Worm (Caenorhabditis elegans) whole organism, late embryonic: ENCODE measurements around the gene K12H6.9.
"Not testable (repeated sequence)": the region's sequence is repeated elsewhere in the genome, so short reads cannot be mapped to it uniquely, and the experiment has no call there.

ENCODE experiments used
- C08G9.2 ChIP-seq: sonication (generic microtip); optimal IDR thresholded peaks from 2 replicates; lab custom pipeline; 2016; ENCODE audit warnings: mild to moderate bottlenecking, missing genetic modification characterization, moderate library complexity, missing compliant biosample characterization
- C38D4.7 ChIP-seq: fragments of 200-800 bp; sonication (Bioruptor generic); optimal IDR thresholded peaks from 2 replicates; lab custom pipeline; 2018; ENCODE audit warnings: mild to moderate bottlenecking, missing genetic modification characterization, moderate library complexity, missing compliant biosample characterization
- F13H6.1 ChIP-seq: sonication (generic microtip); optimal IDR thresholded peaks from 2 replicates; lab custom pipeline; 2016; ENCODE audit warnings: missing genetic modification characterization, missing compliant biosample characterization
- K09A11.1 ChIP-seq: sonication (generic microtip); optimal IDR thresholded peaks from 2 replicates; lab custom pipeline; 2017; ENCODE audit warnings: antibody characterized with exemption, mild to moderate bottlenecking, missing genetic modification characterization, missing compliant biosample characterization; ENCODE audit not compliant: insufficient read depth
- Y22D7AL.16 ChIP-seq: sonication (generic microtip); optimal IDR thresholded peaks from 2 replicates; lab custom pipeline; 2016; ENCODE audit warnings: missing genetic modification characterization, missing compliant biosample characterization
- ahr-1 ChIP-seq: sonication (generic microtip); optimal IDR thresholded peaks from 2 replicates; lab custom pipeline; 2016; ENCODE audit warnings: missing genetic modification characterization, missing compliant biosample characterization
- ceh-14 ChIP-seq: sonication (generic microtip); optimal IDR thresholded peaks from 2 replicates; lab custom pipeline; 2016; ENCODE audit warnings: missing genotype, missing genetic modification characterization, missing compliant biosample characterization
- ceh-19 ChIP-seq: fragments of 200-800 bp; sonication (Bioruptor generic); optimal IDR thresholded peaks from 2 replicates; lab custom pipeline; 2018; ENCODE audit warnings: mild to moderate bottlenecking, missing genetic modification characterization, missing compliant biosample characterization
- ceh-2 ChIP-seq: sonication (generic microtip); optimal IDR thresholded peaks from 2 replicates; lab custom pipeline; 2016; ENCODE audit warnings: missing genotype, missing genetic modification characterization, missing compliant biosample characterization
- ceh-22 ChIP-seq: sonication (generic microtip); optimal IDR thresholded peaks from 2 replicates; lab custom pipeline; 2017; ENCODE audit warnings: missing biosample characterization, missing genetic modification characterization
- ceh-24 ChIP-seq: sonication (generic microtip); optimal IDR thresholded peaks from 2 replicates; lab custom pipeline; 2016; ENCODE audit warnings: mild to moderate bottlenecking, missing genetic modification characterization, missing compliant biosample characterization
- ceh-30 ChIP-seq: fragments of 150-350 bp; optimal IDR thresholded peaks from 2 replicates; lab custom pipeline; 2014; ENCODE audit warnings: missing biosample characterization, missing genetic modification characterization
- ceh-31 ChIP-seq: sonication (generic microtip); optimal IDR thresholded peaks from 2 replicates; lab custom pipeline; 2016; ENCODE audit warnings: missing genetic modification characterization, missing compliant biosample characterization
- ceh-34 ChIP-seq: sonication (generic microtip); optimal IDR thresholded peaks from 2 replicates; lab custom pipeline; 2016; ENCODE audit warnings: mild to moderate bottlenecking, missing genetic modification characterization, missing compliant biosample characterization
- che-1 ChIP-seq: sonication (generic microtip); optimal IDR thresholded peaks from 2 replicates; lab custom pipeline; 2016; ENCODE audit warnings: mild to moderate bottlenecking, missing genetic modification characterization, missing compliant biosample characterization
- dve-1 ChIP-seq: sonication (generic microtip); optimal IDR thresholded peaks from 2 replicates; lab custom pipeline; 2017; ENCODE audit warnings: antibody characterized with exemption, mild to moderate bottlenecking, missing genetic modification characterization, missing compliant biosample characterization
- elt-2 ChIP-seq: sonication (generic microtip); optimal IDR thresholded peaks from 2 replicates; lab custom pipeline; 2016; ENCODE audit warnings: missing genetic modification reagents, missing genetic modification characterization, missing compliant biosample characterization
- eyg-1 ChIP-seq: sonication (generic microtip); optimal IDR thresholded peaks from 2 replicates; lab custom pipeline; 2016; ENCODE audit warnings: missing genotype, missing genetic modification characterization, missing compliant biosample characterization
- fkh-10 ChIP-seq: fragments of 150-350 bp; optimal IDR thresholded peaks from 2 replicates; lab custom pipeline; 2014; ENCODE audit warnings: missing biosample characterization, missing genetic modification reagents, missing genetic modification characterization
- fkh-6 ChIP-seq: sonication (generic microtip); optimal IDR thresholded peaks from 2 replicates; lab custom pipeline; 2016; ENCODE audit warnings: missing genetic modification characterization, missing compliant biosample characterization
- hlh-30 ChIP-seq: sonication (generic microtip); optimal IDR thresholded peaks from 2 replicates; lab custom pipeline; 2017; ENCODE audit warnings: antibody characterized with exemption, missing genetic modification characterization, missing compliant biosample characterization; ENCODE audit not compliant: insufficient read depth
- hlh-8 ChIP-seq: sonication (generic microtip); optimal IDR thresholded peaks from 2 replicates; lab custom pipeline; 2016; ENCODE audit warnings: missing genotype, missing genetic modification characterization, missing compliant biosample characterization
- lim-6 ChIP-seq: sonication (generic microtip); optimal IDR thresholded peaks from 2 replicates; lab custom pipeline; 2016; ENCODE audit warnings: missing genetic modification characterization, missing compliant biosample characterization
- madf-2 ChIP-seq: sonication (generic microtip); optimal IDR thresholded peaks from 2 replicates; lab custom pipeline; 2017; ENCODE audit warnings: missing genetic modification characterization, missing compliant biosample characterization
- mec-3 ChIP-seq: sonication (generic microtip); optimal IDR thresholded peaks from 2 replicates; lab custom pipeline; 2016; ENCODE audit warnings: borderline replicate concordance, missing genetic modification characterization, missing compliant biosample characterization
- npax-4 ChIP-seq: sonication (generic microtip); optimal IDR thresholded peaks from 2 replicates; lab custom pipeline; 2016; ENCODE audit warnings: missing genetic modification characterization, missing compliant biosample characterization
- odd-2 ChIP-seq: sonication (generic microtip); optimal IDR thresholded peaks from 2 replicates; lab custom pipeline; 2017; ENCODE audit warnings: antibody characterized with exemption, mild to moderate bottlenecking, missing genetic modification characterization, missing compliant biosample characterization
- pat-9 ChIP-seq: fragments of 200-800 bp; sonication (Bioruptor generic); optimal IDR thresholded peaks from 2 replicates; lab custom pipeline; 2018; ENCODE audit warnings: mild to moderate bottlenecking, missing genetic modification characterization, moderate library complexity, missing compliant biosample characterization
- sox-4 ChIP-seq: sonication (generic microtip); optimal IDR thresholded peaks from 2 replicates; lab custom pipeline; 2017; ENCODE audit warnings: mild to moderate bottlenecking, missing genetic modification characterization, inconsistent platforms, missing compliant biosample characterization
- syd-9 ChIP-seq: sonication (generic microtip); optimal IDR thresholded peaks from 2 replicates; lab custom pipeline; 2016; ENCODE audit warnings: mild to moderate bottlenecking, missing genetic modification characterization, moderate library complexity, missing compliant biosample characterization
- tbx-2 ChIP-seq: sonication (generic microtip); optimal IDR thresholded peaks from 2 replicates; lab custom pipeline; 2016; ENCODE audit warnings: missing genetic modification characterization, missing compliant biosample characterization
- unc-3 ChIP-seq, 2 experiments: fragments of 200-800 bp in 1 of 2; sonication (Bioruptor generic) in 1 of 2; sonication (generic microtip) in 1 of 2; conservative IDR thresholded peaks in 1 of 2; optimal IDR thresholded peaks in 1 of 2; 2 replicates each; pipeline versions ENCODE4 v1.3.6 to Lab custom; 2016 to 2022; ENCODE audit warnings: missing compliant biosample characterization in 2 of 2, missing genetic modification characterization in 2 of 2, missing genetic modification reagents in 1 of 2
- unc-42 ChIP-seq: sonication (generic microtip); optimal IDR thresholded peaks from 2 replicates; lab custom pipeline; 2016; ENCODE audit warnings: missing genotype, missing genetic modification characterization, missing compliant biosample characterization
- unc-86 ChIP-seq: sonication (generic microtip); optimal IDR thresholded peaks from 2 replicates; lab custom pipeline; 2016; ENCODE audit warnings: missing genetic modification characterization, missing compliant biosample characterization
- ztf-16 ChIP-seq: sonication (generic microtip); optimal IDR thresholded peaks from 2 replicates; lab custom pipeline; 2017; ENCODE audit warnings: missing genetic modification characterization, missing compliant biosample characterization

K12H6.9 gene

ce11 chrII:2832539-2832938 is 8.3 kb downstream of the K12H6.9 start:
- TF ChIP-seq hlh-30 (tag; lab: Kevin White, UChicago): peak; percentile 57
- TF ChIP-seq ceh-24 (tag; lab: Kevin White, UChicago): no peak
- TF ChIP-seq ahr-1 (tag; lab: Kevin White, UChicago): no peak
- TF ChIP-seq ceh-30 (tag; lab: Kevin White, UChicago): peak; percentile 26
- TF ChIP-seq C38D4.7: no peak
- no peak for TF ChIP-seq sox-4 (tag; lab: Kevin White, UChicago)
- no peak for TF ChIP-seq odd-2 (tag; lab: Kevin White, UChicago)
- no peak for TF ChIP-seq ceh-14 (tag; lab: Kevin White, UChicago)
- TF ChIP-seq elt-2 (tag; lab: Kevin White, UChicago): no peak
- TF ChIP-seq, all 69 proteins: peak for 2

DNA sequence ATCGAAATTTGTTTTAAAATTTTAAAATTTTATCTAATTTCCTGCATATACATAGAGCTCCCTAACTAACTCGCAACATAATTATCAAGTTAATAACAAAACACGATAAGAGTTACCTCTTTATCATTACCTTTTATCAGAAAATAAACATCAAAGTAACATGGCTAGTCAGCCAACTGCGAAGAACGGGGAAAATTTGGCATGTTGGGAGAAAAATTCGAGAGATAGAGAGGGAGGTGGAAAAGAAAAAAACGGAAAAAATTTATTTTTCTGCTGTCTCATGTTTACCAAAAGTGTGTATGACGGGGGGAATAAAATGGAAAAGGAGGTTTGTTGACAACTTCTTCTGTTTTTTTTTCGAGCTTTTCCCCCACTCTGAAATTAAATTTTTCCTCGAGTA is 9.9 kb downstream of the K12H6.9 start:
- TF ChIP-seq elt-2 (tag; lab: Kevin White, UChicago) (peak; percentile 90), unc-3 (GFP tag; conservative IDR thresholded peaks at IDR 0.05; lab: Robert Waterston, UW) (no peak), unc-3 (tag; optimal IDR thresholded peaks at IDR 0.05; lab: Kevin White, UChicago) (no peak)

DNA sequence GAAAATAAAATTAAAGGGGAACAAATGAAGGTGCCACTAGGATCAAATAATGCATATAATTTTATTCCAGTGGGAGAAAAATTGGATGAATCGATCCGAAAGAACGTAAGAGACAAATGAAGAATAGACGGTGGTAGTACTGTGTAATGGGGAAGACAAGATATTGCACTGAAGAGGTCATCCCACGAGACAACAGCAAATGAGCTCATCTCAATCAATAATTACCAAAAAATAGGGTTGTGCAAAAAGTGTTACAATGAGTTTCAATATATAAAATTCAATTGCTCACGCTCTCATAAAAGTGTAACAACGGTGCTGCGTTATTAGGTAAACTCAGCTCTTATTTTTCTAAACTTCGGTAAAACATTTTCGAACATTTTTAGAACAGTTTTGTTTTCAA is 12.6 kb downstream of the K12H6.9 start, which contains the start of gene K12H6.7:
Gene K12H6.7 (minus strand): TSS at position 101 of the 400 bp plus-strand sequence.
- TF ChIP-seq C08G9.2 (tag; lab: Kevin White, UChicago) (no peak), dve-1 (tag; lab: Kevin White, UChicago) (no peak), che-1 (tag; lab: Kevin White, UChicago) (no peak), fkh-10 (GFP tag; lab: Kevin White, UChicago) (no peak), ceh-2 (no peak), ztf-16 (no peak), tbx-2 (tag; lab: Kevin White, UChicago) (no peak)

DNA sequence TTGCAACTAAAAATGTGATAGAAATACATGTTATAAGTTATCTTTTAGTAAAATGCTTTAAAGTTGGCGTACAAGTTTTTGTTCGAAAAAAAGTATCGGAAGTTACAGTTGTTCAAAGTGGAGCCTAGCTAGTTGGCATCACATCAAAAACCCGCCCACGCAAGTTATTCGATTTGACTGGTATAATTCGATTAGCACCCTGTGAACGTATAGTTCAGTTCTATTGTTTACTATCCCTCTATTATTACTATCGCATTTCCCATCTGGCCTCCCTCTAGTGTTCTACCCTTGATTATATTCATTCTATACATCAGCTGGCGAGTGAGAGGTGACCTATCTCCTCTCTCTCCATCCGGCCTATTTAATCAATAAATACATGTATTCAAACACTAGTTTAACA is 14.8 kb downstream of the K12H6.9 start, which contains the start of gene Y110A2AL.4:
Gene Y110A2AL.4 (plus strand): TSS at position 301 of the 400 bp plus-strand sequence.
- not testable (repeated sequence) for TF ChIP-seq lim-6 (tag; lab: Kevin White, UChicago); hlh-8; fkh-10 (GFP tag; lab: Kevin White, UChicago)

ce11 chrII:2841529-2841928 is 17.3 kb downstream of the K12H6.9 start, which contains the start of gene Y110A2AL.6:
Gene Y110A2AL.6 (minus strand): TSS chrII:2841629.
- TF ChIP-seq ztf-16: no peak
- no peak for TF ChIP-seq madf-2 (tag; lab: Kevin White, UChicago)
- TF ChIP-seq ahr-1 (tag; lab: Kevin White, UChicago): no peak
- no peak for TF ChIP-seq fkh-6 (tag; lab: Kevin White, UChicago)
- TF ChIP-seq elt-2 (tag; lab: Kevin White, UChicago): no peak
- TF ChIP-seq unc-42 (tag; lab: Kevin White, UChicago): no peak
- TF ChIP-seq ceh-2: no peak
- no peak for TF ChIP-seq odd-2 (tag; lab: Kevin White, UChicago)
- TF ChIP-seq ceh-22 (tag; lab: Kevin White, UChicago): no peak
- no peak for TF ChIP-seq Y22D7AL.16
- TF ChIP-seq mec-3 (tag; lab: Kevin White, UChicago): no peak
- TF ChIP-seq, all 69 proteins: peak for 0

DNA sequence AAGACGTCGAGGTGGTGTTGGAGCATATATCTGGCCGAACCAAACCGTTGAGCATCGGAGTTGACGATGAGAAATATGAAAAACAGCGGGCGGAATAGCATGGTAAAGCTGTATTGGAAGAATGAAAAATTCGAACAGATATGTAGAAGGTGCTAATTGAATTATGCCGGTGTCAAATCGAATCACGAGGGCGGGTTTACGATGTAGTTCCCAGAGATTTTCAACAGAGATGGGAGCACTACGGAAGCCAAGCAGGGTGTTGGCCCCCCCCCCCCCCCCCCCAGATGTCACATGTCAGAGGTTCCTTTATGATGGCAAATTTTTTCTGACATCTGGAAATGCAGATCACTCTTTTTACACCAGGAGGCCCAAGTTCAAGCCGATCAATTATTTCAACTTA is 18.9 kb downstream of the K12H6.9 start, which contains the start of gene Y110A2AL.7:
Gene Y110A2AL.7 (minus strand): TSS at position 101 of the 400 bp plus-strand sequence.
- no peak for TF ChIP-seq K09A11.1 (tag; lab: Kevin White, UChicago)
- TF ChIP-seq F13H6.1 (tag; lab: Kevin White, UChicago): no peak
- no peak for TF ChIP-seq odd-2 (tag; lab: Kevin White, UChicago)

ce11 chrII:2845674-2846073 is 21.5 kb downstream of the K12H6.9 start:
- TF ChIP-seq ceh-30 (tag; lab: Kevin White, UChicago) (no peak), C38D4.7 (no peak), lim-6 (tag; lab: Kevin White, UChicago) (no peak), npax-4 (no peak), eyg-1 (tag; lab: Kevin White, UChicago) (no peak), hlh-30 (tag; lab: Kevin White, UChicago) (no peak), unc-86 (tag; lab: Kevin White, UChicago) (no peak), ceh-34 (tag; lab: Kevin White, UChicago) (no peak), syd-9 (tag; lab: Kevin White, UChicago) (no peak), pat-9 (tag; lab: Kevin White, UChicago) (no peak), ceh-31 (tag; lab: Kevin White, UChicago) (no peak), ceh-19 (GFP tag; lab: Kevin White, UChicago) (no peak), ceh-24 (tag; lab: Kevin White, UChicago) (no peak)
